Worm (Caenorhabditis elegans) whole organism, midembryonic: ENCODE results near the gene rab-6.2.

Experiments used
- T22C8.4 ChIP-seq: fragments of 200-800 bp; sonication (Bioruptor generic); IDR thresholded peaks from 2 replicates; pipeline ENCODE4 v1.3.6; 2022; ENCODE audit warnings: missing genetic modification characterization, missing compliant biosample characterization
- cog-1 ChIP-seq: sonication (generic microtip); optimal IDR thresholded peaks from 2 replicates; lab custom pipeline; 2016; ENCODE audit warnings: missing genetic modification characterization, missing compliant biosample characterization
- flt-1 ChIP-seq: fragments of 200-800 bp; sonication (Bioruptor generic); IDR thresholded peaks from 2 replicates; pipeline ENCODE4 v1.3.6; 2022; ENCODE audit warnings: missing genetic modification characterization, missing compliant biosample characterization
- klf-2 ChIP-seq: fragments of 200-800 bp; sonication (Bioruptor generic); conservative IDR thresholded peaks from 2 replicates; pipeline ENCODE4 v1.3.6; 2022; ENCODE audit warnings: missing genetic modification reagents, missing genetic modification characterization, missing compliant biosample characterization
- med-1 ChIP-seq: sonication (generic microtip); optimal IDR thresholded peaks from 2 replicates; lab custom pipeline; 2017; ENCODE audit warnings: missing genetic modification characterization, mild to moderate bottlenecking, missing compliant biosample characterization, antibody characterized with exemption, missing genetic modification reagents; ENCODE audit not compliant: insufficient read depth
- ref-1 ChIP-seq: fragments of 200-800 bp; sonication (Bioruptor generic); conservative IDR thresholded peaks from 2 replicates; pipeline ENCODE4 v1.3.6; 2022; ENCODE audit warnings: missing genetic modification reagents, missing genetic modification characterization, missing compliant biosample characterization
- tab-1 ChIP-seq: fragments of 200-800 bp; sonication (Bioruptor generic); IDR thresholded peaks from 2 replicates; pipeline ENCODE4 v1.3.6; 2022; ENCODE audit warnings: missing genetic modification characterization, missing compliant biosample characterization
- ztf-23 ChIP-seq: fragments of 200-800 bp; sonication (Bioruptor generic); IDR thresholded peaks from 2 replicates; pipeline ENCODE4 v1.3.6; 2022; ENCODE audit warnings: missing genetic modification reagents, missing genetic modification characterization, missing compliant biosample characterization
- ztf-29 ChIP-seq: fragments of 200-800 bp; sonication (Bioruptor generic); IDR thresholded peaks from 2 replicates; pipeline ENCODE4 v1.3.6; 2022; ENCODE audit warnings: missing genetic modification reagents, missing genetic modification characterization, missing compliant biosample characterization

The rab-6.2 gene

ce11 chrX:17203399-17203798 lies 18.9 kb upstream of the rab-6.2 start:
- TF ChIP-seq tab-1 (GFP tag; lab: Robert Waterston, UW) (no peak), med-1 (GFP tag; lab: Kevin White, UChicago) (no peak), T22C8.4 (no peak), cog-1 (tag; lab: Kevin White, UChicago) (no peak), flt-1 (GFP tag; lab: Robert Waterston, UW) (no peak), ref-1 (GFP tag; lab: Robert Waterston, UW) (no peak), ztf-29 (GFP tag; lab: Robert Waterston, UW) (no peak), klf-2 (GFP tag; lab: Robert Waterston, UW) (no peak), ztf-23 (GFP tag; lab: Robert Waterston, UW) (no peak)

- TF ChIP-seq klf-2 (GFP tag; lab: Robert Waterston, UW) = no peak
- no peak for TF ChIP-seq cog-1 (tag; lab: Kevin White, UChicago)
- no peak for TF ChIP-seq tab-1 (GFP tag; lab: Robert Waterston, UW)
- TF ChIP-seq med-1 (GFP tag; lab: Kevin White, UChicago) = no peak
- no peak for TF ChIP-seq T22C8.4
- no peak for TF ChIP-seq flt-1 (GFP tag; lab: Robert Waterston, UW)
- TF ChIP-seq ztf-29 (GFP tag; lab: Robert Waterston, UW) = no peak
- TF ChIP-seq ztf-23 (GFP tag; lab: Robert Waterston, UW) = no peak
- TF ChIP-seq ref-1 (GFP tag; lab: Robert Waterston, UW) = no peak
Observed at ce11 chrX:17205853-17206252, 16.4 kb upstream of the rab-6.2 start.

DNA sequence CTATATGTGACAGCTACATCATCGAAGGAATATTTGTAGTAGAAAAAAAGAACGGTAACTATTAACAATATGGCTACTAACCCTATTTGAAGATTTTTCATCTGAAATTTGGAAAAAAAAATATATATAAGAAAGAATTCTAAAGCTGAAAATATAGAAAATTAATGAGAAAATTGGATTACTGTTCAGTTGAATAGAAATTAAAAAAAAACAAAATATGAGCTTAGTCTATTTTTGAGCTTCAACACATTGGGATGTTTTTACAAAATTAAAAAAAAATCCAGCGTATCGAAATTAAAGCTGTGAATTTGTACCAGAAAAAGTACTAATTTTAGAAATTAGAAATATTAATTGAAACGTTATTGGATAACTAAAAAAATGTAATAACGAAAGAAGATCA lies 13.0 kb upstream of the rab-6.2 start, which contains the start of gene T08G2.2:
TSS of gene T08G2.2 (minus strand) at position 101 of the 400 bp plus-strand sequence.
- TF ChIP-seq tab-1 (GFP tag; lab: Robert Waterston, UW) (no peak), ref-1 (GFP tag; lab: Robert Waterston, UW) (no peak), ztf-23 (GFP tag; lab: Robert Waterston, UW) (no peak), cog-1 (tag; lab: Kevin White, UChicago) (no peak), med-1 (GFP tag; lab: Kevin White, UChicago) (no peak), klf-2 (GFP tag; lab: Robert Waterston, UW) (no peak), ztf-29 (GFP tag; lab: Robert Waterston, UW) (no peak), flt-1 (GFP tag; lab: Robert Waterston, UW) (no peak), T22C8.4 (no peak)

ce11 chrX:17211513-17211912 lies 10.8 kb upstream of the rab-6.2 start:
- TF ChIP-seq flt-1 (GFP tag; lab: Robert Waterston, UW) = no peak
- TF ChIP-seq tab-1 (GFP tag; lab: Robert Waterston, UW) = no peak

- TF ChIP-seq T22C8.4 = no peak
Observed at ce11 chrX:17214803-17215202, 7.5 kb upstream of the rab-6.2 start, which contains the start of gene acdh-10. Gene acdh-10, minus strand, starts transcription at chrX:17214903.

- TF ChIP-seq ztf-23 (GFP tag; lab: Robert Waterston, UW) (no peak), flt-1 (GFP tag; lab: Robert Waterston, UW) (0 out of 2 replicates have a peak, but pooled peaks have one; percentile 18)
Observed at ce11 chrX:17215753-17216152, 6.5 kb upstream of the rab-6.2 start.

DNA sequence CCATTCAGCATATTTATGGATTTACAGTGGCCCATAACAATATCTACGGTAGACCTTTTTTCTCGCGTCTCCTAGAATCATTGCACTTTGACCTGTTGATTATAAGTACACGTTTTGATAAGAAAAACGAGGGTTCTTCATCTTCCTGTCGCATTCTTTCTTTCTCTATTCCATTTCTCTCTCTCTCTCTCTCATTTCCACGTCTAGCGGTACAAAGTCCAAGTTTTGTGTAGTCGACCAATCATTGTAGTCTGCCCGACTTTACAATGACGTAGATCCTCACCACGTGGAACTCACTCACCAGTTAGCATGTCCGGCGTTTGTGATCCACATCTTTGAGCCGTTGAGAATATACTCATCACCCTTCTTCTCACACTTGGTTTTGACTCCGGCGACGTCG lies 6.1 kb upstream of the rab-6.2 start:
- TF ChIP-seq tab-1 (GFP tag; lab: Robert Waterston, UW) (no peak), ztf-29 (GFP tag; lab: Robert Waterston, UW) (no peak), ztf-23 (GFP tag; lab: Robert Waterston, UW) (no peak), cog-1 (tag; lab: Kevin White, UChicago) (no peak), T22C8.4 (no peak), ref-1 (GFP tag; lab: Robert Waterston, UW) (no peak), flt-1 (GFP tag; lab: Robert Waterston, UW) (no peak), klf-2 (GFP tag; lab: Robert Waterston, UW) (no peak), med-1 (GFP tag; lab: Kevin White, UChicago) (no peak)

- TF ChIP-seq T22C8.4 (peak; percentile 44; the same call in 1 of the 2 replicates), tab-1 (GFP tag; lab: Robert Waterston, UW) (no peak), ref-1 (GFP tag; lab: Robert Waterston, UW) (no peak), ztf-23 (GFP tag; lab: Robert Waterston, UW) (0 out of 2 replicates have a peak, but pooled peaks have one; percentile 35)
Observed at ce11 chrX:17217050-17217813, 5.0 kb upstream of the rab-6.2 start, which contains the start of gene acdh-7. Gene acdh-7, minus strand, starts transcription at chrX:17217105.

- TF ChIP-seq flt-1 (GFP tag; lab: Robert Waterston, UW) = no peak
- no peak for TF ChIP-seq klf-2 (GFP tag; lab: Robert Waterston, UW)
- no peak for TF ChIP-seq ztf-29 (GFP tag; lab: Robert Waterston, UW)
- TF ChIP-seq ref-1 (GFP tag; lab: Robert Waterston, UW) = no peak
- no peak for TF ChIP-seq ztf-23 (GFP tag; lab: Robert Waterston, UW)
Observed at ce11 chrX:17227376-17227775, 5.1 kb downstream of the rab-6.2 start.

DNA sequence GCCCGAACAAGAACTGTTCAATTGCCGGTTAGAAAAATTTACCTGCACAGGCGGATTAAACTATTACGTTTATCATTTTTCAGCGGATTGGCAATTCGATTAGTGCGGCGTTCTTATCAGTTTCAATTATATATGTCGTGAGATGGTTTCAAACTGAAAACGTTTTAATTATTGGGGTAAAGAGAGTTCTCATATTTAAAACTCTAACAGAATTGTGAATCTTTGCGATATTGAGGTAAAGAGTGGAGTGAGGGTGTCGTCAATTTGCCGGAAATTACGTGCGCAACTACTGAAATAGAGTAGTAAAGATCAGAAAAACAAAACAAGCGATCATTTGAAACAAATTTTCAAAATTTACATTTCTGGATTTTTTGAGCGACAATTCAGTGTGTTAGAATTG lies 7.8 kb downstream of the rab-6.2 start, which contains the start of gene T25G12.6:
TSS of gene T25G12.6 (minus strand) at position 101 of the 400 bp plus-strand sequence.
- TF ChIP-seq ztf-29 (GFP tag; lab: Robert Waterston, UW) (no peak), tab-1 (GFP tag; lab: Robert Waterston, UW) (no peak), klf-2 (GFP tag; lab: Robert Waterston, UW) (no peak), ztf-23 (GFP tag; lab: Robert Waterston, UW) (no peak), cog-1 (tag; lab: Kevin White, UChicago) (no peak), flt-1 (GFP tag; lab: Robert Waterston, UW) (no peak), T22C8.4 (no peak), ref-1 (GFP tag; lab: Robert Waterston, UW) (no peak)
